Fruit fly (Drosophila melanogaster) whole organism, wandering third instar larva: Measurements from ENCODE around the gene ine.

ENCODE experiments used
- GATAd ChIP-seq: sonication (Bioruptor generic); optimal IDR thresholded peaks from 2 replicates; lab custom pipeline; 2016; ENCODE audit warnings: missing biosample characterization, missing genetic modification characterization
- Hnf4 ChIP-seq: fragments of 200-800 bp; sonication (Bioruptor generic); optimal IDR thresholded peaks from 2 replicates; lab custom pipeline; 2016; ENCODE audit warnings: missing biosample characterization, mild to moderate bottlenecking, missing genetic modification characterization
- Vsx2 ChIP-seq: fragments of 200-300, 225-300 bp; sonication (Bioruptor generic); optimal IDR thresholded peaks from 2 replicates; lab custom pipeline; 2018; ENCODE audit warnings: missing biosample characterization, missing genetic modification characterization; ENCODE audit not compliant: partially characterized antibody
- br ChIP-seq: fragments of 200-800 bp; sonication (Bioruptor generic); optimal IDR thresholded peaks from 2 replicates; lab custom pipeline; 2016; ENCODE audit warnings: missing biosample characterization, missing genetic modification characterization
- dsf ChIP-seq: sonication (Bioruptor generic); optimal IDR thresholded peaks from 2 replicates; lab custom pipeline; 2016; ENCODE audit warnings: missing biosample characterization, missing genetic modification characterization, borderline replicate concordance
- fru ChIP-seq: fragments of 200-800 bp; sonication (Bioruptor generic); optimal IDR thresholded peaks from 3 replicates; lab custom pipeline; 2016; ENCODE audit warnings: missing biosample characterization, mild to moderate bottlenecking, missing genetic modification characterization
- pan ChIP-seq: fragments of >200 bp; optimal IDR thresholded peaks from 2 replicates; lab custom pipeline; 2017
- psq ChIP-seq: fragments of 200-800 bp; sonication (Bioruptor generic); optimal IDR thresholded peaks from 3 replicates; lab custom pipeline; 2017; ENCODE audit warnings: missing biosample characterization, mild to moderate bottlenecking, missing genetic modification characterization, moderate library complexity
- sage ChIP-seq: fragments of 200-800 bp; sonication (Bioruptor generic); optimal IDR thresholded peaks from 2 replicates; lab custom pipeline; 2016; ENCODE audit warnings: missing biosample characterization, mild to moderate bottlenecking, missing genetic modification characterization

- no peak for TF ChIP-seq sage (GFP tag; lab: Kevin White, UChicago)
- TF ChIP-seq pan (lab: Kevin White, UChicago): no peak
- no peak for TF ChIP-seq GATAd (GFP tag; lab: Kevin White, UChicago)
- TF ChIP-seq psq (GFP tag; lab: Kevin White, UChicago): no peak
- no peak for TF ChIP-seq br (GFP tag; lab: Kevin White, UChicago)
- no peak for TF ChIP-seq dsf
- TF ChIP-seq fru (GFP tag; lab: Kevin White, UChicago): no peak
- TF ChIP-seq Vsx2 (GFP tag; lab: Kevin White, UChicago): no peak
- no peak for TF ChIP-seq Hnf4 (GFP tag; lab: Kevin White, UChicago)
Measured at dm6 chr2L:4422154-4422553, 54.7 kb downstream of the ine start.
